Fruit fly (Drosophila melanogaster) whole organism, embryonic: Measurements from ENCODE around the gene CG42869.
A peak's percentile ranks its signal among the peaks of the same experiment; 100 is the strongest.

ENCODE experiments used
- CG10366 ChIP-seq: fragments of 200-800 bp; sonication (Bioruptor generic); IDR thresholded peaks from 2 replicates; pipeline ENCODE4 v1.3.6; 2022; ENCODE audit warnings: missing biosample characterization, missing genetic modification characterization
- CG10959 ChIP-seq: fragments of 200-800 bp; sonication (Bioruptor generic); IDR thresholded peaks from 2 replicates; pipeline ENCODE4 v1.3.6; 2022; ENCODE audit warnings: missing biosample characterization, missing genetic modification characterization
- CG11093 ChIP-seq: fragments of 200-800 bp; sonication (Bioruptor generic); IDR thresholded peaks from 3 replicates; pipeline ENCODE4 v1.3.6; 2022; ENCODE audit warnings: missing biosample characterization, missing genetic modification characterization
- CG11247 ChIP-seq: fragments of 200-800 bp; sonication (Bioruptor generic); IDR thresholded peaks from 2 replicates; pipeline ENCODE4 v1.3.6; 2022; ENCODE audit warnings: missing biosample characterization, missing genetic modification characterization
- CG12391 ChIP-seq: fragments of 200-800 bp; sonication (Bioruptor generic); optimal IDR thresholded peaks from 3 replicates; lab custom pipeline; 2018; ENCODE audit warnings: missing biosample characterization, mild to moderate bottlenecking, missing genetic modification characterization, moderate library complexity
- CG13624 ChIP-seq: fragments of 200-800 bp; sonication (Bioruptor generic); optimal IDR thresholded peaks from 2 replicates; lab custom pipeline; 2016; ENCODE audit warnings: missing biosample characterization, missing genetic modification characterization
- CG14441 ChIP-seq: fragments of 200-800 bp; sonication (Bioruptor generic); IDR thresholded peaks from 2 replicates; pipeline ENCODE4 v1.3.6; 2022; ENCODE audit warnings: missing biosample characterization, missing genetic modification characterization
- CG15514 ChIP-seq: fragments of 200-800 bp; sonication (Bioruptor generic); optimal IDR thresholded peaks from 3 replicates; lab custom pipeline; 2017; ENCODE audit warnings: missing biosample characterization, missing genetic modification characterization, mild to moderate bottlenecking, moderate library complexity, missing genetic modification reagents
- CG1602 ChIP-seq: fragments of 200-800 bp; sonication (Bioruptor generic); optimal IDR thresholded peaks from 3 replicates; lab custom pipeline; 2016; ENCODE audit warnings: missing biosample characterization, missing genetic modification characterization
- CG17385 ChIP-seq: fragments of 200-800 bp; sonication (Bioruptor generic); optimal IDR thresholded peaks from 3 replicates; lab custom pipeline; 2018; ENCODE audit warnings: missing biosample characterization, mild to moderate bottlenecking, missing genetic modification characterization
- CG17829 ChIP-seq: fragments of 200-800 bp; optimal IDR thresholded peaks from 2 replicates; lab custom pipeline; 2019; ENCODE audit warnings: missing biosample characterization, mild to moderate bottlenecking, missing genetic modification characterization, moderate library complexity
- CG17912 ChIP-seq: fragments of 200-800 bp; sonication (Bioruptor generic); optimal IDR thresholded peaks from 2 replicates; lab custom pipeline; 2018; ENCODE audit warnings: missing biosample characterization, mild to moderate bottlenecking, missing genetic modification characterization
- CG1792 ChIP-seq: fragments of 200-800 bp; sonication (Bioruptor generic); optimal IDR thresholded peaks from 2 replicates; lab custom pipeline; 2016; ENCODE audit warnings: missing biosample characterization, missing genetic modification characterization
- CG2712 ChIP-seq: fragments of 200-800 bp; optimal IDR thresholded peaks from 3 replicates; lab custom pipeline; 2019; ENCODE audit warnings: missing biosample characterization, mild to moderate bottlenecking, missing genetic modification characterization, moderate library complexity
- CG31441 ChIP-seq: fragments of 200-800 bp; sonication (Bioruptor generic); IDR thresholded peaks from 2 replicates; pipeline ENCODE4 v1.3.6; 2022; ENCODE audit warnings: missing biosample characterization, missing genetic modification characterization
- CG34376 ChIP-seq: fragments of 200-800 bp; sonication (Bioruptor generic); optimal IDR thresholded peaks from 2 replicates; lab custom pipeline; 2018; ENCODE audit warnings: missing biosample characterization, mild to moderate bottlenecking, missing genetic modification characterization
- CG4707 ChIP-seq: fragments of 200-800 bp; sonication (Bioruptor generic); optimal IDR thresholded peaks from 2 replicates; lab custom pipeline; 2018; ENCODE audit warnings: missing biosample characterization, mild to moderate bottlenecking, missing genetic modification characterization, moderate library complexity
- CG7556 ChIP-seq: fragments of 200-800 bp; sonication (Bioruptor generic); optimal IDR thresholded peaks from 2 replicates; lab custom pipeline; 2017; ENCODE audit warnings: missing biosample characterization, mild to moderate bottlenecking, missing genetic modification characterization
- CG8089 ChIP-seq: fragments of 200-800 bp; sonication (Bioruptor generic); optimal IDR thresholded peaks from 3 replicates; lab custom pipeline; 2016; ENCODE audit warnings: missing biosample characterization, missing genetic modification characterization
- Chrac-16 ChIP-seq: fragments of 200-800 bp; sonication (Bioruptor generic); optimal IDR thresholded peaks from 3 replicates; lab custom pipeline; 2016; ENCODE audit warnings: missing biosample characterization, missing genetic modification characterization
- Ets65A ChIP-seq: fragments of 200-800 bp; sonication (Bioruptor generic); peaks from one replicate; lab custom pipeline; 2016; ENCODE audit warnings: missing biosample characterization, missing genetic modification characterization
- HmgD ChIP-seq: fragments of 200-800 bp; sonication (Bioruptor generic); optimal IDR thresholded peaks from 3 replicates; lab custom pipeline; 2016; ENCODE audit warnings: missing biosample characterization, missing genetic modification characterization
- Hr39 ChIP-seq: fragments of >200 bp; optimal IDR thresholded peaks from 2 replicates; lab custom pipeline; 2017
- MTF-1 ChIP-seq: fragments of 200-800 bp; sonication (Bioruptor generic); optimal IDR thresholded peaks from 2 replicates; lab custom pipeline; 2018; ENCODE audit warnings: missing biosample characterization, mild to moderate bottlenecking, missing genetic modification characterization, borderline replicate concordance
- Mes4 ChIP-seq: fragments of 200-800 bp; sonication (Bioruptor generic); optimal IDR thresholded peaks from 2 replicates; lab custom pipeline; 2016; ENCODE audit warnings: missing biosample characterization, missing genetic modification characterization
- Myb ChIP-seq: fragments of 200-800 bp; sonication (Bioruptor generic); optimal IDR thresholded peaks from 2 replicates; lab custom pipeline; 2016; ENCODE audit warnings: missing biosample characterization, missing genetic modification characterization
- Nf-YB ChIP-seq: fragments of 200-800 bp; sonication (Bioruptor generic); optimal IDR thresholded peaks from 3 replicates; lab custom pipeline; 2019; ENCODE audit warnings: missing biosample characterization, mild to moderate bottlenecking, missing genetic modification characterization, moderate library complexity
- Nf-YC ChIP-seq: fragments of 200-800 bp; optimal IDR thresholded peaks from 3 replicates; lab custom pipeline; 2019; ENCODE audit warnings: missing biosample characterization, mild to moderate bottlenecking, missing genetic modification characterization, moderate library complexity
- Rfx ChIP-seq: fragments of 200-800 bp; sonication (Bioruptor generic); IDR thresholded peaks from 2 replicates; pipeline ENCODE4 v1.3.6; 2022; ENCODE audit warnings: missing biosample characterization, missing genetic modification characterization
- Xbp1 ChIP-seq: fragments of 200-800 bp; sonication (Bioruptor generic); optimal IDR thresholded peaks from 3 replicates; lab custom pipeline; 2016; ENCODE audit warnings: missing biosample characterization, mild to moderate bottlenecking, missing genetic modification characterization
- al ChIP-seq: fragments of 200-800 bp; sonication (Bioruptor generic); IDR thresholded peaks from 2 replicates; pipeline ENCODE4 v1.3.6; 2022; ENCODE audit warnings: missing biosample characterization, missing genetic modification characterization
- amos ChIP-seq: fragments of 200-800 bp; sonication (Bioruptor generic); IDR thresholded peaks from 2 replicates; pipeline ENCODE4 v1.3.6; 2022; ENCODE audit warnings: missing biosample characterization, missing genetic modification characterization; ENCODE audit not compliant: partially characterized antibody
- aop ChIP-seq: fragments of 200-800 bp; sonication (Bioruptor generic); IDR thresholded peaks from 2 replicates; pipeline ENCODE4 v1.3.6; 2022; ENCODE audit warnings: missing biosample characterization, missing genetic modification characterization
- cas ChIP-seq: fragments of 200-800 bp; sonication (Bioruptor generic); IDR thresholded peaks from 2 replicates; pipeline ENCODE4 v1.3.6; 2022; ENCODE audit warnings: missing biosample characterization, missing genetic modification characterization
- corto ChIP-seq: fragments of 200-800 bp; sonication (Bioruptor generic); optimal IDR thresholded peaks from 2 replicates; lab custom pipeline; 2016; ENCODE audit warnings: missing biosample characterization, mild to moderate bottlenecking, missing genetic modification characterization, moderate library complexity
- eyg ChIP-seq: fragments of 200-800 bp; sonication (Bioruptor generic); optimal IDR thresholded peaks from 3 replicates; lab custom pipeline; 2016; ENCODE audit warnings: missing biosample characterization, missing genetic modification characterization
- fru ChIP-seq: fragments of >200 bp; optimal IDR thresholded peaks from 2 replicates; lab custom pipeline; 2017
- gce ChIP-seq: fragments of 200-800 bp; sonication (Bioruptor generic); IDR thresholded peaks from 3 replicates; pipeline ENCODE4 v1.3.6; 2022; ENCODE audit warnings: missing biosample characterization, missing genetic modification characterization
- grn ChIP-seq: fragments of 200-800 bp; sonication (Bioruptor generic); optimal IDR thresholded peaks from 3 replicates; lab custom pipeline; 2017; ENCODE audit warnings: missing biosample characterization, missing genetic modification characterization
- gt ChIP-seq: fragments of 200-800 bp; sonication (Bioruptor generic); IDR thresholded peaks from 2 replicates; pipeline ENCODE4 v1.3.6; 2022; ENCODE audit warnings: missing biosample characterization, missing genetic modification characterization
- ind ChIP-seq: fragments of 200-800 bp; sonication (Bioruptor generic); optimal IDR thresholded peaks from 3 replicates; lab custom pipeline; 2016; ENCODE audit warnings: missing biosample characterization, missing genetic modification characterization
- lmd ChIP-seq: fragments of 200-800 bp; sonication (Bioruptor generic); IDR thresholded peaks from 2 replicates; pipeline ENCODE4 v1.3.6; 2022; ENCODE audit warnings: missing biosample characterization, missing genetic modification characterization
- phol ChIP-seq: fragments of 200-800 bp; sonication (Bioruptor generic); optimal IDR thresholded peaks from 3 replicates; lab custom pipeline; 2018; ENCODE audit warnings: missing biosample characterization, mild to moderate bottlenecking, missing genetic modification characterization, moderate library complexity
- psq ChIP-seq: fragments of 200-800 bp; sonication (Bioruptor generic); optimal IDR thresholded peaks from 2 replicates; lab custom pipeline; 2017; ENCODE audit warnings: missing biosample characterization, missing genetic modification characterization
- pzg ChIP-seq: fragments of 200-800 bp; sonication (Bioruptor generic); optimal IDR thresholded peaks from 3 replicates; lab custom pipeline; 2018; ENCODE audit warnings: missing biosample characterization, mild to moderate bottlenecking, missing genetic modification characterization, moderate library complexity
- row ChIP-seq: fragments of 200-800 bp; sonication (Bioruptor generic); IDR thresholded peaks from 3 replicates; pipeline ENCODE4 v1.3.6; 2022; ENCODE audit warnings: missing biosample characterization, missing genetic modification characterization
- so ChIP-seq: fragments of 200-800 bp; sonication (Bioruptor generic); IDR thresholded peaks from 3 replicates; pipeline ENCODE4 v1.3.6; 2022; ENCODE audit warnings: missing biosample characterization, missing genetic modification characterization
- twi ChIP-seq: fragments of 200-800 bp; optimal IDR thresholded peaks from 2 replicates; lab custom pipeline; 2019; ENCODE audit warnings: missing biosample characterization, mild to moderate bottlenecking, missing genetic modification characterization, moderate library complexity
- tx ChIP-seq: fragments of 200-800 bp; sonication (Bioruptor generic); optimal IDR thresholded peaks from 2 replicates; lab custom pipeline; 2016; ENCODE audit warnings: missing biosample characterization, missing genetic modification characterization
- wek ChIP-seq: fragments of 200-800 bp; sonication (Bioruptor generic); optimal IDR thresholded peaks from 3 replicates; lab custom pipeline; 2018; ENCODE audit warnings: missing biosample characterization, mild to moderate bottlenecking, missing genetic modification characterization, moderate library complexity

Gene CG42869

dm6 chr3R:21782295-21782922, 45.8 kb upstream of the CG42869 start, which contains the start of gene tsl (continued):
- no peak for TF ChIP-seq CG1792 (GFP tag; lab: Kevin White, UChicago)
- TF ChIP-seq Hr39 (lab: Kevin White, UChicago): no peak

dm6 chr3R:21781448-21781847, 44.8 kb upstream of the CG42869 start:
- no peak for TF ChIP-seq gce
- TF ChIP-seq MTF-1: peak; percentile 4
- TF ChIP-seq Nf-YB (GFP tag; lab: Kevin White, UChicago): peak; percentile 36
- TF ChIP-seq CG14441 (GFP tag; lab: Robert Waterston, UW): peak; percentile 73
- peak; percentile 60 for TF ChIP-seq CG7556 (GFP tag; lab: Kevin White, UChicago)
- no peak for TF ChIP-seq HmgD
- TF ChIP-seq Rfx (GFP tag; lab: Robert Waterston, UW): peak; percentile 75
- peak; percentile 70 for TF ChIP-seq CG17829
- TF ChIP-seq wek (GFP tag; lab: Kevin White, UChicago): no peak
- no peak for TF ChIP-seq fru (lab: Kevin White, UChicago)
- TF ChIP-seq CG11093 (GFP tag; lab: Robert Waterston, UW): peak; percentile 59; the same call in 1 of the 3 replicates
- no peak for TF ChIP-seq aop (GFP tag; lab: Robert Waterston, UW)
- peak; percentile 53 for TF ChIP-seq CG1602 (GFP tag; lab: Kevin White, UChicago)
- peak; percentile 74 for TF ChIP-seq phol (tag; lab: Kevin White, UChicago)
- peak; percentile 66 for TF ChIP-seq Xbp1 (GFP tag; lab: Kevin White, UChicago)
- TF ChIP-seq cas (GFP tag; lab: Robert Waterston, UW): no peak
- TF ChIP-seq pzg (GFP tag; lab: Kevin White, UChicago): no peak
- no peak for TF ChIP-seq eyg (GFP tag; lab: Kevin White, UChicago)
- TF ChIP-seq CG8089 (GFP tag; lab: Kevin White, UChicago): peak; percentile 48
- TF ChIP-seq CG12391 (tag; lab: Kevin White, UChicago): peak; percentile 73
- peak; percentile 61 for TF ChIP-seq Chrac-16 (GFP tag; lab: Kevin White, UChicago)
- no peak; the same call in 1 of the 2 replicates for TF ChIP-seq CG31441 (GFP tag; lab: Robert Waterston, UW)
- peak; percentile 70 for TF ChIP-seq tx (GFP tag; lab: Kevin White, UChicago)
- TF ChIP-seq Myb (GFP tag; lab: Kevin White, UChicago): no peak
- TF ChIP-seq twi: peak; percentile 39
- 0 out of 2 replicates have a peak, but pooled peaks have one; percentile 34 for TF ChIP-seq CG10959 (GFP tag; lab: Robert Waterston, UW)
- peak; percentile 83 for TF ChIP-seq row (GFP tag; lab: Robert Waterston, UW)
- TF ChIP-seq CG34376 (GFP tag; lab: Kevin White, UChicago): no peak
- TF ChIP-seq amos (GFP tag; lab: Robert Waterston, UW): no peak
- peak; percentile 75; the same call in 2 of the 3 replicates for TF ChIP-seq so (GFP tag; lab: Robert Waterston, UW)
- TF ChIP-seq al (GFP tag; lab: Robert Waterston, UW): peak; percentile 65
- peak; percentile 33; the same call in 1 of the 2 replicates for TF ChIP-seq CG11247 (GFP tag; lab: Robert Waterston, UW)
- TF ChIP-seq Mes4 (GFP tag; lab: Kevin White, UChicago): peak; percentile 48
- no peak for TF ChIP-seq gt (GFP tag; lab: Robert Waterston, UW)
- TF ChIP-seq CG13624 (GFP tag; lab: Kevin White, UChicago): peak; percentile 70
- TF ChIP-seq lmd: peak; percentile 76
- TF ChIP-seq ind (GFP tag; lab: Kevin White, UChicago): peak; percentile 72
- TF ChIP-seq CG15514: peak; percentile 31
- no peak for TF ChIP-seq Nf-YC (tag; lab: Kevin White, UChicago)
- TF ChIP-seq CG17385 (GFP tag; lab: Kevin White, UChicago): peak; percentile 60
- TF ChIP-seq CG10366 (GFP tag; lab: Robert Waterston, UW): peak; percentile 57
- TF ChIP-seq grn (GFP tag; lab: Kevin White, UChicago): no peak
- peak; percentile 80 for TF ChIP-seq CG2712 (tag; lab: Kevin White, UChicago)
- TF ChIP-seq psq (GFP tag; lab: Kevin White, UChicago): peak; percentile 15
- peak; percentile 70 for TF ChIP-seq corto (GFP tag; lab: Kevin White, UChicago)
- no peak for TF ChIP-seq CG17912 (GFP tag; lab: Kevin White, UChicago)
- TF ChIP-seq Ets65A (GFP tag; lab: Kevin White, UChicago): peak; percentile 98
- TF ChIP-seq CG4707: no peak
